Worm (Caenorhabditis elegans): Measurements from ENCODE around the gene T13F2.4.

DNA sequence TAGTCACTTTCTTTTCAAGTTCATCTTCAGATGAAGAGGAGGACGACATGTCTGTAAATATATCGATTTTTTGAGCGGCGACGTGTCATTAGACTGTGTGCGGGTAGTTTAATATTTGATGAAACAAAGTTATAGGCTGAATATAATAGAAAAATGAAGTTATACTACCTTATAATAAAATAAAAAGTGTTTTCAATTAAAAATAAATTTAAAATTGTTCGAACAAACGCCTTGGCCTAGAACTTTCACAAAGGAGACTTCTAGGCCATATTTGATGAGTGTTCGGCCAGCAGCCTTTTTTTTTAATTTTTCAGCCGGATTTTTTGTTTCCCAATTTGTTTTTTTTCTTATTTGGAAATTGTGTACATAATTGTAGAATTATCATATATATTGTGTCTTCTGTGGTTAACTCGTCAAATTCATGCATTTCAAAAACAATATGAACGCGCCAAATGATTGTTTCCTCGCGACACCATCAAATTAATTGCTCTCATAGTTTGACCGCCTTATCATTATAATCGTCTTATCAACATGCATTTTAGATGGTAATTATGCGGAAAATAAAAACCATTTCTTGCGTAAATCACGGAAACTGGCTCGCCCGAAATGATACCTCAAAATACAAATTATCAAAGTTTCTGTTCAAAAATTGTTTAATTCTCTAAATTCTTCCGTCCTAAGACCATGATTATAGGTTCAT, 7.9 kb downstream of the T13F2.4 start, which contains the start of gene T13F2.2:
- no peak for TF ChIP-seq dao-5 (tag; optimal IDR thresholded peaks at IDR 0.05)
- TF ChIP-seq W03F9.2 (tag; optimal IDR thresholded peaks at IDR 0.05) = no peak

All from whole organism, L4/young adult.